Fruit fly (Drosophila melanogaster) whole organism, embryonic: ENCODE results near the gene UbcE2H.

Experiments
- Abd-B ChIP-seq: fragments of 200-800 bp; sonication (Bioruptor generic); optimal IDR thresholded peaks from 2 replicates; lab custom pipeline; 2018; ENCODE audit warnings: missing biosample characterization, mild to moderate bottlenecking, missing genetic modification characterization, moderate library complexity
- Ada2b ChIP-seq: fragments of 200-800 bp; sonication (Bioruptor generic); IDR thresholded peaks from 2 replicates; pipeline ENCODE4 v1.3.6; 2022; ENCODE audit warnings: missing biosample characterization, missing genetic modification characterization
- Asciz ChIP-seq: fragments of 200-800 bp; sonication (Bioruptor generic); optimal IDR thresholded peaks from 2 replicates; lab custom pipeline; 2017; ENCODE audit warnings: missing biosample characterization, mild to moderate bottlenecking, missing genetic modification characterization, missing genetic modification reagents
- CG1024 ChIP-seq: fragments of 200-800 bp; sonication (Bioruptor generic); IDR thresholded peaks from 2 replicates; pipeline ENCODE4 v1.3.6; 2022; ENCODE audit warnings: missing biosample characterization, missing genetic modification characterization
- CG10543 ChIP-seq: fragments of 200-800 bp; sonication (Bioruptor generic); optimal IDR thresholded peaks from 3 replicates; lab custom pipeline; 2017; ENCODE audit warnings: missing biosample characterization, mild to moderate bottlenecking, missing genetic modification characterization, moderate library complexity
- CG11093 ChIP-seq: fragments of 200-800 bp; sonication (Bioruptor generic); IDR thresholded peaks from 3 replicates; pipeline ENCODE4 v1.3.6; 2022; ENCODE audit warnings: missing biosample characterization, missing genetic modification characterization
- CG1233 ChIP-seq: fragments of 200-800 bp; sonication (Bioruptor generic); optimal IDR thresholded peaks from 4 replicates; lab custom pipeline; 2018; ENCODE audit warnings: missing biosample characterization, mild to moderate bottlenecking, missing genetic modification characterization
- CG12391 ChIP-seq: fragments of 200-800 bp; sonication (Bioruptor generic); optimal IDR thresholded peaks from 3 replicates; lab custom pipeline; 2018; ENCODE audit warnings: missing biosample characterization, mild to moderate bottlenecking, missing genetic modification characterization, moderate library complexity
- CG12659 ChIP-seq: fragments of 200-800 bp; sonication (Bioruptor generic); optimal IDR thresholded peaks from 3 replicates; lab custom pipeline; 2017; ENCODE audit warnings: mild to moderate bottlenecking, missing biosample characterization, missing genetic modification reagents, missing genetic modification characterization
- CG1647 ChIP-seq: fragments of 200-800 bp; sonication (Bioruptor generic); optimal IDR thresholded peaks from 3 replicates; lab custom pipeline; 2016; ENCODE audit warnings: missing biosample characterization, missing genetic modification characterization
- CG16815 ChIP-seq: fragments of 200-800 bp; sonication (Bioruptor generic); optimal IDR thresholded peaks from 3 replicates; lab custom pipeline; 2017; ENCODE audit warnings: missing biosample characterization, mild to moderate bottlenecking, missing genetic modification characterization
- CG18599 ChIP-seq: fragments of 200-800 bp; sonication (Bioruptor generic); optimal IDR thresholded peaks from 3 replicates; lab custom pipeline; 2017; ENCODE audit warnings: missing biosample characterization, missing genetic modification characterization, mild to moderate bottlenecking, moderate library complexity, missing genetic modification reagents
- CG18619 ChIP-seq: fragments of 200-800 bp; sonication (Bioruptor generic); optimal IDR thresholded peaks from 3 replicates; lab custom pipeline; 2017; ENCODE audit warnings: missing biosample characterization, mild to moderate bottlenecking, missing genetic modification characterization
- CG3065 ChIP-seq: fragments of 200-800 bp; sonication (Bioruptor generic); optimal IDR thresholded peaks from 2 replicates; lab custom pipeline; 2016; ENCODE audit warnings: missing biosample characterization, missing genetic modification characterization
- CG34224 ChIP-seq: fragments of 200-800 bp; sonication (Bioruptor generic); IDR thresholded peaks from 3 replicates; pipeline ENCODE4 v1.3.6; 2022; ENCODE audit warnings: missing biosample characterization, missing genetic modification characterization; ENCODE audit not compliant: partially characterized antibody
- CG42726 ChIP-seq: fragments of 200-800 bp; sonication (Bioruptor generic); IDR thresholded peaks from 2 replicates; pipeline ENCODE4 v1.3.6; 2022; ENCODE audit warnings: missing biosample characterization, missing genetic modification characterization; ENCODE audit not compliant: partially characterized antibody
- CG6813 ChIP-seq: fragments of 200-800 bp; sonication (Bioruptor generic); optimal IDR thresholded peaks from 2 replicates; lab custom pipeline; 2017; ENCODE audit warnings: missing biosample characterization, missing genetic modification characterization, mild to moderate bottlenecking, moderate library complexity, missing genetic modification reagents
- CG9609 ChIP-seq: fragments of 200-800 bp; sonication (Bioruptor generic); optimal IDR thresholded peaks from 3 replicates; lab custom pipeline; 2016; ENCODE audit warnings: missing biosample characterization, missing genetic modification characterization
- CHES-1-like ChIP-seq: fragments of 200-800 bp; sonication (Bioruptor generic); optimal IDR thresholded peaks from 2 replicates; lab custom pipeline; 2016; ENCODE audit warnings: missing biosample characterization, missing genetic modification characterization
- Dad ChIP-seq: fragments of 200-800 bp; sonication (Bioruptor generic); optimal IDR thresholded peaks from 3 replicates; lab custom pipeline; 2016; ENCODE audit warnings: missing biosample characterization, missing genetic modification characterization
- Fer2 ChIP-seq: fragments of 200-800 bp; sonication (Bioruptor generic); optimal IDR thresholded peaks from 2 replicates; lab custom pipeline; 2018; ENCODE audit warnings: missing biosample characterization, mild to moderate bottlenecking, missing genetic modification characterization, moderate library complexity
- Hmr ChIP-seq: fragments of 200-800 bp; sonication (Bioruptor generic); optimal IDR thresholded peaks from 3 replicates; lab custom pipeline; 2017; ENCODE audit warnings: mild to moderate bottlenecking, missing biosample characterization, missing genetic modification reagents, missing genetic modification characterization
- Hr3 ChIP-seq: fragments of 200-800 bp; sonication (Bioruptor generic); optimal IDR thresholded peaks from 3 replicates; lab custom pipeline; 2016; ENCODE audit warnings: missing biosample characterization, missing genetic modification characterization
- Lim3 ChIP-seq: fragments of 200-800 bp; sonication (Bioruptor generic); IDR thresholded peaks from 2 replicates; pipeline ENCODE4 v1.3.6; 2022; ENCODE audit warnings: missing biosample characterization, missing genetic modification characterization
- Nf-YA ChIP-seq: fragments of 200-800 bp; sonication (Bioruptor generic); IDR thresholded peaks from 2 replicates; pipeline ENCODE4 v1.3.6; 2022; ENCODE audit warnings: missing biosample characterization, missing genetic modification characterization
- NfI ChIP-seq: fragments of 200-800 bp; sonication (Bioruptor generic); optimal IDR thresholded peaks from 3 replicates; lab custom pipeline; 2018; ENCODE audit warnings: missing biosample characterization, mild to moderate bottlenecking, missing genetic modification characterization, moderate library complexity
- Oli ChIP-seq: fragments of 200-800 bp; sonication (Bioruptor generic); optimal IDR thresholded peaks from 2 replicates; lab custom pipeline; 2018; ENCODE audit warnings: missing biosample characterization, mild to moderate bottlenecking, missing genetic modification characterization, moderate library complexity
- Rx ChIP-seq: fragments of 200-800 bp; sonication (Bioruptor generic); IDR thresholded peaks from 2 replicates; pipeline ENCODE4 v1.3.6; 2022; ENCODE audit warnings: missing biosample characterization, missing genetic modification characterization
- Sry-β ChIP-seq: fragments of 200-800 bp; sonication (Bioruptor generic); optimal IDR thresholded peaks from 2 replicates; lab custom pipeline; 2018; ENCODE audit warnings: missing biosample characterization, mild to moderate bottlenecking, missing genetic modification characterization, moderate library complexity
- Taf1 ChIP-seq: fragments of 200-800 bp; sonication (Bioruptor generic); IDR thresholded peaks from 2 replicates; pipeline ENCODE4 v1.3.6; 2022; ENCODE audit warnings: missing biosample characterization, missing genetic modification characterization
- Xbp1 ChIP-seq: fragments of 200-800 bp; sonication (Bioruptor generic); optimal IDR thresholded peaks from 3 replicates; lab custom pipeline; 2016; ENCODE audit warnings: missing biosample characterization, mild to moderate bottlenecking, missing genetic modification characterization
- ap ChIP-seq: fragments of 200-800 bp; sonication (Bioruptor generic); IDR thresholded peaks from 2 replicates; pipeline ENCODE4 v1.3.6; 2022; ENCODE audit warnings: missing biosample characterization, missing genetic modification characterization
- ato ChIP-seq: fragments of 200-800 bp; sonication (Bioruptor generic); IDR thresholded peaks from 2 replicates; pipeline ENCODE4 v1.3.6; 2022; ENCODE audit warnings: missing biosample characterization, missing genetic modification characterization; ENCODE audit not compliant: partially characterized antibody
- bigmax ChIP-seq: fragments of 200-800 bp; sonication (Bioruptor generic); optimal IDR thresholded peaks from 2 replicates; lab custom pipeline; 2018; ENCODE audit warnings: missing biosample characterization, mild to moderate bottlenecking, missing genetic modification characterization
- btn ChIP-seq: fragments of 200-800 bp; sonication (Bioruptor generic); optimal IDR thresholded peaks from 2 replicates; lab custom pipeline; 2016; ENCODE audit warnings: missing biosample characterization, missing genetic modification characterization
- cg ChIP-seq: fragments of 200-800 bp; sonication (Bioruptor generic); optimal IDR thresholded peaks from 3 replicates; lab custom pipeline; 2019; ENCODE audit warnings: missing biosample characterization, mild to moderate bottlenecking, missing genetic modification characterization, moderate library complexity
- chif ChIP-seq, 2 experiments: fragments of 200-800 bp; sonication (Bioruptor generic); optimal IDR thresholded peaks; 3 replicates each; lab custom pipeline; 2016; ENCODE audit warnings: missing biosample characterization in 2 of 2, missing genetic modification characterization in 2 of 2
- chn ChIP-seq: fragments of 200-800 bp; sonication (Bioruptor generic); optimal IDR thresholded peaks from 2 replicates; lab custom pipeline; 2016; ENCODE audit warnings: missing biosample characterization, missing genetic modification characterization
- fd102C ChIP-seq: fragments of 200-800 bp; sonication (Bioruptor generic); optimal IDR thresholded peaks from 2 replicates; lab custom pipeline; 2018; ENCODE audit warnings: missing biosample characterization, mild to moderate bottlenecking, missing genetic modification characterization, moderate library complexity
- fd96Cb ChIP-seq: fragments of 200-800 bp; sonication (Bioruptor generic); optimal IDR thresholded peaks from 2 replicates; lab custom pipeline; 2018; ENCODE audit warnings: missing biosample characterization, mild to moderate bottlenecking, missing genetic modification characterization, moderate library complexity
- gcm2 ChIP-seq: fragments of 200-800 bp; sonication (Bioruptor generic); optimal IDR thresholded peaks from 2 replicates; lab custom pipeline; 2016; ENCODE audit warnings: missing biosample characterization, missing genetic modification characterization
- ham ChIP-seq: fragments of 200-800 bp; sonication (Bioruptor generic); IDR thresholded peaks from 2 replicates; pipeline ENCODE4 v1.3.6; 2022; ENCODE audit warnings: missing biosample characterization, missing genetic modification characterization
- mld ChIP-seq: fragments of 200-800 bp; sonication (Bioruptor generic); IDR thresholded peaks from 3 replicates; pipeline ENCODE4 v1.3.6; 2022; ENCODE audit warnings: missing biosample characterization, missing genetic modification characterization; ENCODE audit not compliant: partially characterized antibody
- org-1 ChIP-seq: fragments of 200-800 bp; sonication (Bioruptor generic); optimal IDR thresholded peaks from 2 replicates; lab custom pipeline; 2017; ENCODE audit warnings: missing biosample characterization, missing genetic modification characterization
- pum ChIP-seq: fragments of 200-800 bp; sonication (Bioruptor generic); optimal IDR thresholded peaks from 2 replicates; lab custom pipeline; 2016; ENCODE audit warnings: missing biosample characterization, missing genetic modification characterization
- seq ChIP-seq: fragments of 200-800 bp; sonication (Bioruptor generic); IDR thresholded peaks from 2 replicates; pipeline ENCODE4 v1.3.6; 2022; ENCODE audit warnings: missing biosample characterization, missing genetic modification characterization
- sisA ChIP-seq: fragments of 200-800 bp; sonication (Bioruptor generic); IDR thresholded peaks from 2 replicates; pipeline ENCODE4 v1.3.6; 2022; ENCODE audit warnings: missing biosample characterization, missing genetic modification characterization
- slbo ChIP-seq: fragments of 200-800 bp; sonication (Bioruptor generic); IDR thresholded peaks from 2 replicates; pipeline ENCODE4 v1.3.6; 2022; ENCODE audit warnings: missing biosample characterization, missing genetic modification characterization
- tin ChIP-seq: fragments of 200-800 bp; sonication (Bioruptor generic); optimal IDR thresholded peaks from 3 replicates; lab custom pipeline; 2016; ENCODE audit warnings: missing biosample characterization, missing genetic modification characterization
- yki ChIP-seq: fragments of >200 bp; optimal IDR thresholded peaks from 3 replicates; lab custom pipeline; 2018

The UbcE2H gene

dm6 chrX:8057299-8057730, 36.5 kb downstream of the UbcE2H start (continued):
- TF ChIP-seq CG1647 (GFP tag; lab: Kevin White, UChicago) (peak; percentile 66), chn (GFP tag; lab: Kevin White, UChicago) (peak; percentile 30), Hmr (GFP tag; lab: Kevin White, UChicago) (peak; percentile 79), btn (no peak), CG42726 (GFP tag; lab: Robert Waterston, UW) (no peak), CG18599 (GFP tag; lab: Kevin White, UChicago) (peak; percentile 72), NfI (GFP tag; lab: Kevin White, UChicago) (peak; percentile 80), mld (GFP tag; lab: Robert Waterston, UW) (no peak), fd102C (GFP tag; lab: Kevin White, UChicago) (no peak), Lim3 (GFP tag; lab: Robert Waterston, UW) (no peak), tin (GFP tag; lab: Kevin White, UChicago) (peak; percentile 60), Asciz (GFP tag; lab: Kevin White, UChicago) (peak; percentile 58), chif (GFP tag; optimal IDR thresholded peaks at IDR 0.05; lab: Kevin White, UChicago) (peak; percentile 61 to 78), CG10543 (GFP tag; lab: Kevin White, UChicago) (peak; percentile 65), Fer2 (tag; lab: Kevin White, UChicago) (peak; percentile 49), CG1233 (GFP tag; lab: Kevin White, UChicago) (peak; percentile 73), Taf1 (no peak), CG11093 (GFP tag; lab: Robert Waterston, UW) (peak; percentile 60; the same call in 1 of the 3 replicates), CG6813 (GFP tag; lab: Kevin White, UChicago) (peak; percentile 41), pum (GFP tag; lab: Kevin White, UChicago) (peak; percentile 72), ap (peak; percentile 36; the same call in 1 of the 2 replicates), CG3065 (peak; percentile 8), Oli (tag; lab: Kevin White, UChicago) (peak; percentile 85), ato (no peak), CG12659 (GFP tag; lab: Kevin White, UChicago) (peak; percentile 79), Abd-B (GFP tag; lab: Kevin White, UChicago) (peak; percentile 77), Xbp1 (GFP tag; lab: Kevin White, UChicago) (peak; percentile 69), ham (GFP tag; lab: Robert Waterston, UW) (0 out of 2 replicates have a peak, but pooled peaks have one; percentile 33), Nf-YA (GFP tag; lab: Robert Waterston, UW) (no peak), CG1024 (GFP tag; lab: Robert Waterston, UW) (no peak), gcm2 (GFP tag; lab: Kevin White, UChicago) (no peak), CG9609 (GFP tag; lab: Kevin White, UChicago) (peak; percentile 78), cg (GFP tag; lab: Kevin White, UChicago) (no peak), CHES-1-like (GFP tag; lab: Kevin White, UChicago) (peak; percentile 74), CG12391 (tag; lab: Kevin White, UChicago) (peak; percentile 74), slbo (GFP tag; lab: Robert Waterston, UW) (peak; percentile 51; the same call in 1 of the 2 replicates), Hr3 (peak; percentile 64), fd96Cb (peak; percentile 77), seq (GFP tag; lab: Robert Waterston, UW) (peak; percentile 41; the same call in 1 of the 2 replicates), yki (lab: Kevin White, UChicago) (no peak), Rx (GFP tag; lab: Robert Waterston, UW) (peak; percentile 50), CG16815 (GFP tag; lab: Kevin White, UChicago) (peak; percentile 77), org-1 (GFP tag; lab: Kevin White, UChicago) (peak; percentile 76), sisA (peak; percentile 35; the same call in 1 of the 2 replicates), Dad (GFP tag; lab: Kevin White, UChicago) (peak; percentile 40), bigmax (GFP tag; lab: Kevin White, UChicago) (no peak), CG34224 (GFP tag; lab: Robert Waterston, UW) (no peak), Sry-β (GFP tag; lab: Kevin White, UChicago) (peak; percentile 25), Ada2b (GFP tag; lab: Robert Waterston, UW) (peak; percentile 33; the same call in 1 of the 2 replicates), CG18619 (GFP tag; lab: Kevin White, UChicago) (peak; percentile 75)
